Fruit fly (Drosophila melanogaster) whole organism, pupa: ENCODE data around the gene CG6503.
A peak's percentile ranks its signal among the peaks of the same experiment; 100 is the strongest.

ENCODE experiments used
- CG10348 ChIP-seq: fragments of 200-800 bp; sonication (Bioruptor generic); IDR thresholded peaks from 2 replicates; pipeline ENCODE4 v1.3.6; 2022; ENCODE audit warnings: missing biosample characterization, missing genetic modification characterization
- CG12605 ChIP-seq: fragments of 200-800 bp; sonication (Bioruptor generic); IDR thresholded peaks from 2 replicates; pipeline ENCODE4 v1.3.6; 2022; ENCODE audit warnings: missing biosample characterization, missing genetic modification characterization
- CG13204 ChIP-seq: fragments of 200-800 bp; sonication (Bioruptor generic); optimal IDR thresholded peaks from 2 replicates; lab custom pipeline; 2018; ENCODE audit warnings: missing biosample characterization, mild to moderate bottlenecking, missing genetic modification characterization, moderate library complexity
- CG14655 ChIP-seq: fragments of 200-800 bp; sonication (Bioruptor generic); optimal IDR thresholded peaks from 3 replicates; lab custom pipeline; 2017; ENCODE audit warnings: mild to moderate bottlenecking, missing biosample characterization, missing genetic modification reagents, missing genetic modification characterization
- CG15710 ChIP-seq: fragments of 200-800 bp; sonication (Bioruptor generic); optimal IDR thresholded peaks from 2 replicates; lab custom pipeline; 2018; ENCODE audit warnings: missing biosample characterization, mild to moderate bottlenecking, missing genetic modification characterization, moderate library complexity
- CG17806 ChIP-seq: fragments of 200-800 bp; sonication (Bioruptor generic); optimal IDR thresholded peaks from 2 replicates; lab custom pipeline; 2018; ENCODE audit warnings: missing biosample characterization, mild to moderate bottlenecking, missing genetic modification characterization, moderate library complexity
- CG32121 ChIP-seq: fragments of 200-800 bp; sonication (Bioruptor generic); IDR thresholded peaks from 2 replicates; pipeline ENCODE4 v1.3.6; 2022; ENCODE audit warnings: missing biosample characterization, missing genetic modification characterization
- CG34367 ChIP-seq: fragments of 200-800 bp; sonication (Bioruptor generic); optimal IDR thresholded peaks from 2 replicates; lab custom pipeline; 2018; ENCODE audit warnings: missing biosample characterization, mild to moderate bottlenecking, missing genetic modification characterization
- CG4496 ChIP-seq: fragments of 200-800 bp; sonication (Bioruptor generic); IDR thresholded peaks from 3 replicates; pipeline ENCODE4 v1.3.6; 2022; ENCODE audit warnings: missing biosample characterization, missing genetic modification characterization
- CG8159 ChIP-seq: fragments of 200-800 bp; sonication (Bioruptor generic); optimal IDR thresholded peaks from 3 replicates; lab custom pipeline; 2018; ENCODE audit warnings: missing biosample characterization, mild to moderate bottlenecking, missing genetic modification characterization, moderate library complexity
- CG8301 ChIP-seq: fragments of 200-800 bp; sonication (Bioruptor generic); optimal IDR thresholded peaks from 2 replicates; lab custom pipeline; 2018; ENCODE audit warnings: missing biosample characterization, mild to moderate bottlenecking, missing genetic modification characterization
- CG9948 ChIP-seq: fragments of 200-800 bp; sonication (Bioruptor generic); optimal IDR thresholded peaks from 2 replicates; lab custom pipeline; 2018; ENCODE audit warnings: missing biosample characterization, mild to moderate bottlenecking, missing genetic modification characterization, moderate library complexity
- D1 ChIP-seq: fragments of 200-800 bp; sonication (Bioruptor generic); optimal IDR thresholded peaks from 2 replicates; lab custom pipeline; 2018; ENCODE audit warnings: missing biosample characterization, mild to moderate bottlenecking, missing genetic modification characterization, moderate library complexity
- EcR ChIP-seq: fragments of 200-800 bp; sonication (Bioruptor generic); optimal IDR thresholded peaks from 3 replicates; lab custom pipeline; 2019; ENCODE audit warnings: missing biosample characterization, missing genetic modification characterization, mild to moderate bottlenecking, moderate library complexity, missing genetic modification reagents
- Ets98B ChIP-seq: fragments of 200-800 bp; sonication (Bioruptor generic); IDR thresholded peaks from 2 replicates; pipeline ENCODE4 v1.3.6; 2022; ENCODE audit warnings: missing biosample characterization, missing genetic modification characterization
- Pif1A ChIP-seq: fragments of 200-800 bp; sonication (Bioruptor generic); optimal IDR thresholded peaks from 3 replicates; lab custom pipeline; 2016; ENCODE audit warnings: missing biosample characterization, missing genetic modification characterization
- Pif1B ChIP-seq: fragments of 200-800 bp; sonication (Bioruptor generic); optimal IDR thresholded peaks from 3 replicates; lab custom pipeline; 2016; ENCODE audit warnings: missing biosample characterization, missing genetic modification characterization
- Snoo ChIP-seq: fragments of 200-800 bp; sonication (Bioruptor generic); optimal IDR thresholded peaks from 3 replicates; lab custom pipeline; 2017; ENCODE audit warnings: missing biosample characterization, mild to moderate bottlenecking, missing genetic modification characterization, inconsistent platforms
- fd96Ca ChIP-seq: fragments of 200-800 bp; sonication (Bioruptor generic); IDR thresholded peaks from 3 replicates; pipeline ENCODE4 v1.3.6; 2022; ENCODE audit warnings: missing biosample characterization, missing genetic modification characterization
- gl ChIP-seq: fragments of 200-800 bp; sonication (Bioruptor generic); optimal IDR thresholded peaks from 2 replicates; lab custom pipeline; 2018; ENCODE audit warnings: missing biosample characterization, mild to moderate bottlenecking, missing genetic modification characterization
- rn ChIP-seq: fragments of 200-800 bp; sonication (Bioruptor generic); IDR thresholded peaks from 2 replicates; pipeline ENCODE4 v1.3.6; 2022; ENCODE audit warnings: missing biosample characterization, missing genetic modification characterization

CG6503 gene

DNA sequence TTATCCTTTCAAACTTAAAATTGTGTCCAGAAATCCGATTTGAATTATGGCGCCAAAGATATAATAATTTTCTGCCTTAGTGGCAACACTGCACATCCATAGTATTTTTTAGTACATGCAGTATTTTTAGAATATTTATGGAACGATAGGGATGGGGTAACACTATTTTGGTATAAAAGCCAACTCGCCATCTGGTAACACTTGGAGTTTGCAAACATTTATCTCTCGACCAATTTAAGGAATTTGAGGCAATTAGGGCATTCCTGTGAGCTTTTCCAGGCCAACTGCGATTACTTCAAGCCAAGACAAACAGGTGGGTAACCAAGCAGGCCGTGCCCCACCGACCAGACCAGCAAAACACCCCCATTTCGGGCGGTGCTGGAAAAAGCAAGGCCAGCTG lies 27.4 kb upstream of the CG6503 start, which contains the start of gene CG5447:
Gene CG5447 (plus strand): TSS at position 190 of the 400 bp plus-strand sequence.
- TF ChIP-seq CG10348 (GFP tag; lab: Robert Waterston, UW) (no peak), Ets98B (GFP tag; lab: Robert Waterston, UW) (no peak), CG8301 (no peak), CG4496 (GFP tag; lab: Robert Waterston, UW) (no peak), fd96Ca (no peak), CG13204 (GFP tag; lab: Kevin White, UChicago) (no peak), Pif1A (GFP tag; lab: Kevin White, UChicago) (no peak), CG14655 (no peak), CG32121 (GFP tag; lab: Robert Waterston, UW) (no peak), Snoo (no peak), CG15710 (tag; lab: Kevin White, UChicago) (no peak), Pif1B (GFP tag; lab: Kevin White, UChicago) (no peak), CG34367 (tag; lab: Kevin White, UChicago) (no peak)

DNA sequence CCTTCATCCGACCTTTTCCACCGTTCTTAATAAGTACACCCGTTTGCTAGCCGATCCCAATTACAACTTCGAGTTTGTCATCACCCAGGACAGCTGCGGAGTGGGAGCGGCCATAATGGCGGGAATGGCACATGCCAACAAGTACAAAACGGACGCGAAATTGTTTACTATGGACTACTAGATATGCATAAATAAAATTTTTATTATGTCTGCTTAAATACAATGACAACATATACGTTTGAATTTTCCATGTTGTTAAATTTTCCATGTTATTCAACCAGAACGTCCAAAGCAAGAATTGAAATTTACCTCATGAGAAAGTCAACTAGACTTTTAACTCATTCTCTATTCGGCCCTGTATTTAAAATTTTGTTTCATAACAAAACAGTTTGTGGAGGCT lies 25.5 kb upstream of the CG6503 start, which contains the start of gene Hex-t2:
Gene Hex-t2 (plus strand): TSS at position 301 of the 400 bp plus-strand sequence.
- TF ChIP-seq Pif1A (GFP tag; lab: Kevin White, UChicago) (no peak), CG32121 (GFP tag; lab: Robert Waterston, UW) (no peak), CG10348 (GFP tag; lab: Robert Waterston, UW) (no peak), Ets98B (GFP tag; lab: Robert Waterston, UW) (no peak), Snoo (no peak), CG13204 (GFP tag; lab: Kevin White, UChicago) (no peak), CG17806 (no peak), CG8159 (no peak), fd96Ca (no peak), CG14655 (no peak), CG12605 (no peak), CG34367 (tag; lab: Kevin White, UChicago) (no peak), Pif1B (GFP tag; lab: Kevin White, UChicago) (no peak), CG15710 (tag; lab: Kevin White, UChicago) (no peak), CG9948 (tag; lab: Kevin White, UChicago) (no peak), CG4496 (GFP tag; lab: Robert Waterston, UW) (no peak), D1 (tag; lab: Kevin White, UChicago) (no peak), CG8301 (no peak), EcR (GFP tag; lab: Kevin White, UChicago) (no peak), gl (no peak)
- TF ChIP-seq, all 21 proteins: peak for 0

DNA sequence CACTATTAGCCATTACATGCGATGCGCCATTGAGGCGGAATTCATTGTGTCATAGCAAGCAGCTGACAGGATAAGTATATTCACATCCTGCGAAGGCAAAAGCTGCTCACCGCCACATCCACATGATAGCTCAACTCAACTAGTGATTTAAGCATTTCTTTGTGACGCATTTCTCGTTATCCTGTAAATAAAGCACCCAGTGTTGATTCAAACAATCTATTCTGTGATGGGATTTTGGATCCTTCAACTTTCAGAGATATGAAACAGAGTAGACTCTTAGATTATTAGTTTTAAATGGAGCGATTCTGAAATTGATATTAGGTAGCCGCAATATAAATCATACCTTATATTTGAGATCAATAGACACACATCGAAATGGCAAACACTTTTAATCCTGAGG lies 23.9 kb upstream of the CG6503 start, which contains the start of gene Hex-t1:
Gene Hex-t1 (plus strand): TSS at position 301 of the 400 bp plus-strand sequence.
- no peak for TF ChIP-seq CG15710 (tag; lab: Kevin White, UChicago)
- TF ChIP-seq rn (GFP tag; lab: Robert Waterston, UW): no peak
- TF ChIP-seq gl: no peak
- TF ChIP-seq CG32121 (GFP tag; lab: Robert Waterston, UW): no peak
- TF ChIP-seq, all 21 proteins: peak for 0

DNA sequence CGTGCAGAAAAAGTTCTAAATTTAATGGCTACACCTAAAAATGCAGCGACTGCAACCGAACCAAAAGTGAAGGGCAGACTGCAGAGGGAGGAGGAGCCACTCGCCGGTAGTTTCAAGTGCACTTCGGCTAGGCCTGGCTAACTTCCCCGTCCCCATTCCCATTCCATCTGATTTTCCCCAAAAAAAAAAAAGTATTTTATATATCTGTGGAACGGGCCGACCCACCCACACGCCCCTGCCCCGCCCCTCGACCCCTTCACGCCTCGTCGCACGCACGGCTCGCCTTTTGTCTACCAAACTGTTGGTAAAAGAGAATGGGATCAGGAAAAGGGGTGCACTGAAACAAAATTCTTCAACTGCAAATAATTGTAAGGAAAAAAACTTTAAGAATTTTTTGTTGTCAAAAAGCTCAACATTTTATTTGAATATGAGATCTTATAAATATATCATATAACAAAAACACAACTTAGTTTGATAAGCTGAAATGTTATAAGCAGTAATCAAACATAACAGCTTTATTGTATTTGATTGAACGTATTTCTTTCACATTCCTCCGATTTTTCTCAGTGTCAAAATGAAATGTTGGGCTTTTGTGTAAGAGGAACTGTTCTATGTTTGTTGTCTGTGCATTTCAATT lies 19.1 kb upstream of the CG6503 start:
- no peak for TF ChIP-seq Snoo
- TF ChIP-seq CG8301: peak; percentile 85
- TF ChIP-seq CG4496 (GFP tag; lab: Robert Waterston, UW): 0 out of 3 replicates have a peak, but pooled peaks have one; percentile 17
- peak; percentile 87 for TF ChIP-seq CG14655
- TF ChIP-seq D1 (tag; lab: Kevin White, UChicago): no peak
- peak; percentile 53; the same call in 1 of the 2 replicates for TF ChIP-seq Ets98B (GFP tag; lab: Robert Waterston, UW)
- TF ChIP-seq rn (GFP tag; lab: Robert Waterston, UW): no peak
- TF ChIP-seq EcR (GFP tag; lab: Kevin White, UChicago): no peak
- no peak for TF ChIP-seq CG15710 (tag; lab: Kevin White, UChicago)
- no peak for TF ChIP-seq Pif1B (GFP tag; lab: Kevin White, UChicago)
- TF ChIP-seq CG12605: no peak
- TF ChIP-seq CG32121 (GFP tag; lab: Robert Waterston, UW): peak; percentile 40; the same call in 1 of the 2 replicates
- peak; percentile 54 for TF ChIP-seq CG8159
- TF ChIP-seq CG10348 (GFP tag; lab: Robert Waterston, UW): no peak
- peak; percentile 38; the same call in 1 of the 3 replicates for TF ChIP-seq fd96Ca
- no peak for TF ChIP-seq CG34367 (tag; lab: Kevin White, UChicago)
- TF ChIP-seq gl: no peak
- TF ChIP-seq CG9948 (tag; lab: Kevin White, UChicago): peak; percentile 48
- peak; percentile 53 for TF ChIP-seq CG17806
- TF ChIP-seq Pif1A (GFP tag; lab: Kevin White, UChicago): peak; percentile 43
- TF ChIP-seq CG13204 (GFP tag; lab: Kevin White, UChicago): no peak
- TF ChIP-seq, all 21 proteins: peak for 10

DNA sequence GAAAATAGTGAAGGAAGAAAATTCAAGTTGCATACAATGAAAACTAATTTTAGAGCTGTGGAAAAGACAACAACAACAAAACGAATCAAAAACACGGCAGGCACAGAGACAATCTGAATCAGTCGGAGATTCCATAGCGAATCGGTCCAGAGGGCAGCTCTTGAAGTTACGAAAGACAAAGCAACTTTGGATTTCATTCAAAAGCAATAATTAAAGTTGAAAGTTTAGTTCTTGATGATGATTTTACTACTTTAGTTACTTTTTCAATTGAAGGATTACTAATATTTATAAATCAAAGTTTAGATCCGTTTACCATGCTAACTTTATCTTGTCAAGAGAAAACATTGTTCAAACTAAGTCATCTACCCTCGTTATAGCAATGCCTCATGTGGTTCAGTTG lies 18.4 kb upstream of the CG6503 start:
- TF ChIP-seq gl: no peak
- TF ChIP-seq D1 (tag; lab: Kevin White, UChicago): no peak
- peak; percentile 25 for TF ChIP-seq CG8301
- peak; percentile 41 for TF ChIP-seq CG14655
- 0 out of 3 replicates have a peak, but pooled peaks have one; percentile 42 for TF ChIP-seq CG4496 (GFP tag; lab: Robert Waterston, UW)
- peak; percentile 4 for TF ChIP-seq CG8159
- TF ChIP-seq Ets98B (GFP tag; lab: Robert Waterston, UW): no peak

DNA sequence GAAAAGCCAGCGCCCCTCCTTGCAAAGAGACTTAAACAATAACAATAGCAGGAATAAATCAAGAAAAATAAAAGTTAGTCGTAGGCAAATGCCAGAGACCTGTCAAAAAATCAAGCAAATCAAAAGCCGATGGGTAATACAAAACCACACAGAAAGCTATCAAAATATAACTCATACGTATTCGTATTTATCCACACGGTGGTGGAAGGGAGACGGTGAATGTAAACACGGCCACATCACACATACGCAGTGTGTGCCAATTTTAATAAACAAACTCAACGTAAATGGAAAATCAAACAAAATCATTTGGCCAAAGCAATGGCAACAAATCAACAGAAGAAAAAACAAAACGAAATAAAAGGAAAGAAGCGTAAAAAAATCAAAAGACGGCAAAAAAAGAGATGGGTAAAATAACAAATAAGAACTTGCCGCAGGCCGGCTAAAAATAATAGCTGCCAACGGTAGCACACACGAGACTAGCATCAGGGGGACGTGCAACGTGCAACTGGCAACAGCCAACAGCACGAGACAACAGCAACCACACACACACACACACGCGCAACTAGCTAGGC lies 17.8 kb upstream of the CG6503 start:
- TF ChIP-seq Pif1A (GFP tag; lab: Kevin White, UChicago): no peak
- peak; percentile 66; the same call in 2 of the 3 replicates for TF ChIP-seq CG4496 (GFP tag; lab: Robert Waterston, UW)
- no peak for TF ChIP-seq CG13204 (GFP tag; lab: Kevin White, UChicago)
- peak; percentile 57; the same call in 2 of the 3 replicates for TF ChIP-seq fd96Ca
- TF ChIP-seq CG8159: no peak
- TF ChIP-seq gl: peak; percentile 2
- TF ChIP-seq Ets98B (GFP tag; lab: Robert Waterston, UW): peak; percentile 70
- no peak for TF ChIP-seq CG17806
- no peak for TF ChIP-seq Pif1B (GFP tag; lab: Kevin White, UChicago)
- peak; percentile 40 for TF ChIP-seq rn (GFP tag; lab: Robert Waterston, UW)
- no peak for TF ChIP-seq CG15710 (tag; lab: Kevin White, UChicago)
- TF ChIP-seq CG14655: peak; percentile 51
- TF ChIP-seq Snoo: no peak
- peak; percentile 46 for TF ChIP-seq CG8301
- peak; percentile 62 for TF ChIP-seq CG32121 (GFP tag; lab: Robert Waterston, UW)
- TF ChIP-seq D1 (tag; lab: Kevin White, UChicago): no peak
- no peak for TF ChIP-seq CG10348 (GFP tag; lab: Robert Waterston, UW)
- TF ChIP-seq CG34367 (tag; lab: Kevin White, UChicago): no peak
- TF ChIP-seq CG9948 (tag; lab: Kevin White, UChicago): no peak
- no peak for TF ChIP-seq EcR (GFP tag; lab: Kevin White, UChicago)
- TF ChIP-seq CG12605: peak; percentile 57; the same call in 1 of the 2 replicates
